Worm (Caenorhabditis elegans): ENCODE data around the gene oac-21.

The oac-21 gene

DNA sequence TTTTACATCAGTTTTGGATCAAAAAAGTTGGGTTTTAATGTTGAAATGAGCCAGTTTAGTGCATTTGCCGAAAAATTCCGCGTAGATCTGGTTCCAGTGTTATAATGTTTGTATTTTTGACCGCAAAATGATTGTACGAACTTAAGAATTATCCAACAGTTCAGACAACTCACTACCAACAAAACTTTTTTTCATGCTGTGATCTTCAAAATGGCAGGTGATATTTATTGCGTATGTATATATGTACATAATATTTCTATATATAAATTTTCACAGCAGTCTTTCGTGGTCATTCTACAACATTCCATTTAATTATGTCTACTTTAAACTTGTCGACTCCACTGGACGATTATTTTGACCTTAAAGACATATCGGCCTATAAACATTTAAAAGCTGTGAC is 26.2 kb downstream of the oac-21 start, which contains the start of gene srz-20:
srz-20 (plus strand) TSS at position 301 of the 400 bp plus-strand sequence.
- no peak for TF ChIP-seq ztf-11 (tag; optimal IDR thresholded peaks at IDR 0.05)

DNA sequence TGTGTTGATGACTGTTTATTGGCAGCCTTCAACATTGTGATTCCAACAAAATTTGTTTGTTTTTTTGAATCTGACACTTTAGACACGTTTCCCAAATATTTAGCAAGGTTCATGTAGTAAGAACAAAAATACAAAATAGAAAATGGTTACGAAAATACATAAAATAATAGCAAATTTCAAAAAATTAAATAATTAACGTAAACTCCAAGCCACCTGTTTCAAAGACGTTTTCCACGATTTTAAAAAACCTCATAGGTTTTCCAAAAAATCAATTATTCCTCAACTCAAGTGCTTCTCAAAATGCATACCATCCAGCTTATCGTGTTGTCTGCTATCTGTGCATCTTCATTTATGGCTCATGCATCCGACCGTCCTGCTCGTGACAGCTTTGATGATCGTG is 28.3 kb downstream of the oac-21 start, which contains the start of gene F56D6.14:
F56D6.14 (plus strand) TSS at position 301 of the 400 bp plus-strand sequence.
- no peak for TF ChIP-seq nhr-85 (tag)
- TF ChIP-seq lin-39 (tag; optimal IDR thresholded peaks at IDR 0.05): no peak
- TF ChIP-seq jun-1 (tag; optimal IDR thresholded peaks at IDR 0.05): no peak
- TF ChIP-seq nhr-28 (tag; optimal IDR thresholded peaks at IDR 0.05): no peak
- TF ChIP-seq unc-130 (tag; optimal IDR thresholded peaks at IDR 0.05): no peak
- no peak for TF ChIP-seq C16A3.4 (tag; optimal IDR thresholded peaks at IDR 0.05)
- no peak for TF ChIP-seq F16B12.6 (tag; optimal IDR thresholded peaks at IDR 0.05)

DNA sequence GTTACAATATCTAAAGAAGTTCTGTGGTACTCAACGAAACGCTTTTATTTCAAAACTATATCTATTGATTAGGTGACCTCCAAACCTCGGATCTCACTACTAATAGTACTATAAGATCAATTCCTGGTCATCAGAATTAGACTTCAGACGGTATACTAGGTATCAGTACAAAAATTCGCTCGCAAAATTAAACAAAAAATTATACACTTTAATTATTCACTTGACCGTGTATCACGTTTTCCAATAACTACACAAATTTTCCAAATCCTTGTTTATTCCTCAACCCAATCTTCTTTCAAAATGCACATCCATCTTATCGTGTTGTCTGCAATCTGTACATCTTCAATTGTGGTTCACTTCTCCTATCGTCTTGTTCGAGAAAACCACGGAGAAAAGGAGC is 29.1 kb downstream of the oac-21 start, which contains the start of gene F56D6.23:
F56D6.23 (plus strand) TSS at position 301 of the 400 bp plus-strand sequence.
- TF ChIP-seq snu-23 (GFP tag; optimal IDR thresholded peaks at IDR 0.05): no peak
- TF ChIP-seq snpc-4 (tag; optimal IDR thresholded peaks at IDR 0.05): no peak
- TF ChIP-seq fkh-10 (GFP tag; optimal IDR thresholded peaks at IDR 0.05): no peak
- no peak for TF ChIP-seq elt-2 (tag; optimal IDR thresholded peaks at IDR 0.05)
- no peak for TF ChIP-seq ama-1 (optimal IDR thresholded peaks at IDR 0.05)
- no peak for TF ChIP-seq sox-4 (tag; optimal IDR thresholded peaks at IDR 0.05)
- TF ChIP-seq jun-1 (tag; optimal IDR thresholded peaks at IDR 0.05): no peak
- TF ChIP-seq mep-1 (tag; optimal IDR thresholded peaks at IDR 0.05): no peak
- no peak for TF ChIP-seq mef-2 (tag; optimal IDR thresholded peaks at IDR 0.05)
- no peak for TF ChIP-seq ceh-88 (GFP tag; IDR thresholded peaks at IDR 0.05)
- TF ChIP-seq pag-3 (tag; optimal IDR thresholded peaks at IDR 0.05; ENCODE audit: borderline replicate concordance, insufficient read depth): no peak
- TF ChIP-seq mab-9 (GFP tag; IDR thresholded peaks at IDR 0.05): no peak
- no peak for TF ChIP-seq ztf-4 (tag; optimal IDR thresholded peaks at IDR 0.05)
- no peak for TF ChIP-seq vab-15 (tag; optimal IDR thresholded peaks at IDR 0.05)
- TF ChIP-seq lin-35 (GFP tag; optimal IDR thresholded peaks at IDR 0.05): no peak
- no peak for TF ChIP-seq mdl-1 (tag; optimal IDR thresholded peaks at IDR 0.05)

DNA sequence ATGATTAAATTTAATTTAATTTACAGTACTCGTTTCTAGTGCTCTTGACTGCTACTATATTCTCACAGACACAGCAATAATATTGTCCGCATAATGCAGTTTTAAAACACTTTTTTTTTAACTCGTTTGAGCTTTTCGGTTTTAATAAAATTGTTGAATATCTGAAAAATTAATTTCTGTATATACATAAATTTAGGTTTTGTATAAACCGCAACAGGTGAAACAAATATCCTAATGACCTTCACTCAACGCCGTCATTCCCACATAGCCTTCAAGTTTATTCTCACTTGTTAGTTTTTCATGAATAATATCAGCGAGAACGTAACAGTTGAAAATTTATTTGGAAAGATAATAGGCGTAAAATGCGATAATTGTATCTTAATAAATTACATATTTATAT is 30.4 kb downstream of the oac-21 start, which contains the start of gene srz-19:
srz-19 (plus strand) TSS at position 301 of the 400 bp plus-strand sequence.
- TF ChIP-seq Y116A8C.19 (tag; optimal IDR thresholded peaks at IDR 0.05; ENCODE audit: borderline replicate concordance): no peak
- no peak for TF ChIP-seq fkh-10 (GFP tag; optimal IDR thresholded peaks at IDR 0.05)
- no peak for TF ChIP-seq ces-1 (GFP tag; optimal IDR thresholded peaks at IDR 0.05)
- no peak for TF ChIP-seq grh-1 (GFP tag; IDR thresholded peaks at IDR 0.05)
- no peak for TF ChIP-seq lin-14 (GFP tag; optimal IDR thresholded peaks at IDR 0.05)
- no peak for TF ChIP-seq nhr-28 (tag; optimal IDR thresholded peaks at IDR 0.05)
- TF ChIP-seq dsc-1 (tag; optimal IDR thresholded peaks at IDR 0.05): no peak

DNA sequence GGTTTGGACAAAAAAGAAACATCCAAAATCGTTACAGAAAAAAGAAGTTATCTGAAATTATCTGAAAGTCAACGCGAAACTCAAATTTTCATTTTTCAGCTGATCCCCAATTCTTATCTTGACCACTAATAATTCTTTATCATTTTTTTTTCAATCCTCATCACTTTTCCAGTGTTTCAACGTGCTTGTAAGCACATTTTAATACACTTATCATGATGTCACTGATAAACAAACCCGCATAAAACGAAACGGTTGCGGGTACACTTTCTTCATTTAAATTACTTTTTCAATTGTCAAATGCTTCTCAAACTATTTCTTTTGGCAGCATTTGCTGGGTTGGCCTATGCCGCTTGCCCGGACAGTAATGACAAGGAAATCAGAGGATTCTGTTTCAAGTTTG is 32.8 kb downstream of the oac-21 start, which contains the start of gene clec-67:
clec-67 (plus strand) TSS at position 268 of the 400 bp plus-strand sequence.
- TF ChIP-seq unc-30 (tag; optimal IDR thresholded peaks at IDR 0.05): no peak
- TF ChIP-seq ets-5 (GFP tag; IDR thresholded peaks at IDR 0.05): no peak
- no peak for TF ChIP-seq grh-1 (GFP tag; IDR thresholded peaks at IDR 0.05)
- TF ChIP-seq elt-2 (tag; optimal IDR thresholded peaks at IDR 0.05): peak; percentile 94
- TF ChIP-seq C34B4.2 (tag; optimal IDR thresholded peaks at IDR 0.05): no peak
- TF ChIP-seq lin-35 (GFP tag; optimal IDR thresholded peaks at IDR 0.05): no peak
- no peak for TF ChIP-seq nhr-77 (tag; optimal IDR thresholded peaks at IDR 0.05)
- no peak for TF ChIP-seq nhr-47 (tag; optimal IDR thresholded peaks at IDR 0.05)
- TF ChIP-seq rnt-1 (tag; optimal IDR thresholded peaks at IDR 0.05): no peak
- TF ChIP-seq fkh-10 (GFP tag; optimal IDR thresholded peaks at IDR 0.05): no peak
- TF ChIP-seq hlh-17 (GFP tag; optimal IDR thresholded peaks at IDR 0.05; ENCODE audit: borderline replicate concordance): no peak
- TF ChIP-seq pqm-1 (tag; optimal IDR thresholded peaks at IDR 0.05): peak; percentile 21

Data from whole organism, L1 larva.